Fruit fly (Drosophila melanogaster) Kc167 (cell line): ENCODE data around the gene CG11891.

Source experiments
- h ChIP-seq: fragments of >200 bp; optimal IDR thresholded peaks from 3 replicates; lab custom pipeline; 2018; ENCODE audit warnings: missing external identifiers
- insv ChIP-seq: fragments of >200 bp; optimal IDR thresholded peaks from 3 replicates; lab custom pipeline; 2018; ENCODE audit warnings: missing external identifiers
- psq ChIP-seq: fragments of >200 bp; optimal IDR thresholded peaks from 2 replicates; lab custom pipeline; 2017; ENCODE audit warnings: missing external identifiers

dm6 chr3R:25321681-25322080 lies 51.7 kb downstream of the CG11891 start:
- TF ChIP-seq psq (lab: Kevin White, UChicago) (no peak), h (lab: Kevin White, UChicago) (no peak), insv (lab: Kevin White, UChicago) (no peak)
